Fruit fly (Drosophila melanogaster): ENCODE data around the gene CG15550.

The CG15550 gene

DNA sequence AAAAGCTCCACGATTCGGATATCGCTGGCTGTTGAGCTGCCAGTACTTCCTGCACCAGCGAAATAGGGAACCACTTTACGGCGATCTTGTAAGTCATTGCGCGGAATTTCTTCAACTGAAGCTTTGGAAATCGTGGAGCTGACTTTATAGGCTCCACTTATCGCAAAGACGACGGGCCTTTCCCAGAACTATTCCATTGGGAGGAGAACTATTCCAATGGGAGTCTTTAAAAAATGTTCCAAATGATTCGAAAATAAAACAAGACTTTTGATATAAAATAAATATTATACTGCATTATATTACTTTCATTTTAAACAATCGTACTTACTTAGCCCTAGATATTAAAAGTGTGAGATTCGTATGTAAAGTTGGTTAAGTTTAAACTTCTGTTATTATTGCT, at the start of gene CG15550:
Gene CG15550 (minus strand): TSS at position 101 of the 400 bp plus-strand sequence.
- TF ChIP-seq noc (tag; optimal IDR thresholded peaks at IDR 0.05), result no peak

dm6 chr3R:30964220-30964619, 27.3 kb upstream of the CG15550 start, which contains the start of gene Ctr1C:
Gene Ctr1C (minus strand): TSS chr3R:30964320.
- no peak for TF ChIP-seq noc (tag; optimal IDR thresholded peaks at IDR 0.05)

DNA sequence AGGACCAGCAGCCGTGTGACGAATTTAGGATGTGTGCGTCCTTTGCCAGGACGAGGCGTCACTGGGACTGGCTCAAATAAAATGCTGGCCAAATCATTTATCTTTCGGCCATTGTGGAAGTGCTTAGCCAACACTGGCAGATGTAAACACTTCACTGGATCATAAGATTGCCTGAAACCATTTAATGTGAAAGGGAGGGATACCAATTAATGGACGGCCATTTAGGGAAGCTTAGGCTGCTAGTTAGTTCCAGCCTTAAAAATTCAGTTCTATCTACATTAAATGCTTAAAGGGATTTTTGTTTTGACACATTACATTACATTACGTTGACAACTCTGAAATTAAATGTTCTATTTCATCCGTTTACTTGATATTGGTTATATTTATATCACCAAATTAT, 22.5 kb upstream of the CG15550 start, which contains the start of gene CG15548:
Gene CG15548 (plus strand): TSS at position 301 of the 400 bp plus-strand sequence.
- TF ChIP-seq noc (tag; optimal IDR thresholded peaks at IDR 0.05), result no peak

dm6 chr3R:30946352-30946751, 9.4 kb upstream of the CG15550 start:
- no peak for TF ChIP-seq noc (tag; optimal IDR thresholded peaks at IDR 0.05)

dm6 chr3R:30940234-30940633, 3.3 kb upstream of the CG15550 start:
- TF ChIP-seq noc (tag; optimal IDR thresholded peaks at IDR 0.05), result no peak

dm6 chr3R:30936407-30936806, 495 bp downstream of the CG15550 start, which contains the start of gene CG15549:
Gene CG15549 (minus strand): TSS chr3R:30936507.
- no peak for TF ChIP-seq noc (tag; optimal IDR thresholded peaks at IDR 0.05)

DNA sequence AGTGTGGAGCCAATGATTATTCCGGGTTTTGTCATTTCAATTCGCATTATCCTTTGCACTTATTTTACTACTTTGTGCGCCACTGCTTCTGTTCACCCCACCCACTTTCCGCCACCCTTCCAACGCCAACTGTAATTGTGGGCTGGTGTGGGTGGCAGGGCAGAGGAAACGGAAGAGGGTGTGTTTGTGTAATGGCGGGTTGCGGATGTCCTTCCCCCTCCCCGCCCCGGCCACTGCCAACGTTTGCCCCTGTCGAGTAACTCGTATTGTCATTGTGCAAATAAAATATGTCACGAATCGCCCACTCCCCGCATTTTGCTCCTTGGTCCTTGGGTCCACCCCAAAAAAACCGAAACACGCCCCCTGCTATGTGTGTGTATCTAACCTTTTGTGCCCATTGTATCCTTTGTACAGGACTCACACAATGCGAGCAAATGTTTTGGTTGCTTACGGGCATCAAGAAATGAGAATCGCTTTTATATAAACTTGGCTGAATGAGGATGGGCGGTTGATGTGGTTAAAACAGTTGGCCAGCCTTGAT, 2.9 kb downstream of the CG15550 start:
- TF ChIP-seq noc (tag; optimal IDR thresholded peaks at IDR 0.05), result no peak

dm6 chr3R:30932092-30932491, 4.8 kb downstream of the CG15550 start:
- TF ChIP-seq noc (tag; optimal IDR thresholded peaks at IDR 0.05), result no peak

DNA sequence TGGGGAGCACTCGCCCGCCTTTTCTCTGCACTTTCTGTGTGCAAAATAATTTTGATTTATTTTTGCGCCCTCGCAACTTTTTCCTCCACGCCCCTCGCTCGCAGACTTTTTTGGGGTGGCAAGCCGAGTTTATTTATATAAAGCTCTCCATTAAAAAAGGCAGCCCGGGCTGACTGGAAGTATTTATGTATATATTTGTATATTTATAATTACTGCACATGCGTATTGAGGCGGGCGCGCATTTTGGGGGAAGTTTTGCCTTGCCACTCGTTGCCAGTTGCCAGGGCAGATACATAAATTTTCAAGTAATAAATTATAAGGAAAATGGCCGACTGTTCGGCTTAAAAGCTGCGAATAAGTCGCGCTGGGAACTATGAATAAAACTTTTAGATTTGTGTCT, 8.3 kb downstream of the CG15550 start:
- TF ChIP-seq noc (tag; optimal IDR thresholded peaks at IDR 0.05), result no peak

- TF ChIP-seq noc (tag; optimal IDR thresholded peaks at IDR 0.05), result no peak
Observed at dm6 chr3R:30926033-30926432, 10.9 kb downstream of the CG15550 start.

- TF ChIP-seq noc (tag; optimal IDR thresholded peaks at IDR 0.05), result no peak
Observed at dm6 chr3R:30925436-30925835, 11.5 kb downstream of the CG15550 start.

DNA sequence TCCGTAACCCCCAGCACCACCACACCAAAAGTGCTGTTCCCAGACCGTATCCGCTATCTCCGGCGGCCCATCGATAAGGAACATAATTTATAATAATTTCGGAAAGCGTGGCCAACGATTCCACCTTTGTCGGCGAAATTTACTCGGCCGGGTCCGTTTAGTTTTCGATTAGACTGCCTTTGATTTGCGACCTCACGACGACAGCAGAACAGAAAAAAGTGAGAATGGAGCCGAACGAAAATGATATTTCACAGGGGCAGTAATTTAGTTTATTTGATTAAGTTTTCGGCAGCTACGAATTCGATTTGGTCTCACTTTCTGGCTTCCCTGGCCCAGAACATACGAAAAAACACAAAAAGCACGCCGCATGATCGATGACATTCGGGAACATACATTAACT, 13.3 kb downstream of the CG15550 start:
- TF ChIP-seq noc (tag; optimal IDR thresholded peaks at IDR 0.05), result peak; percentile 79

- TF ChIP-seq noc (tag; optimal IDR thresholded peaks at IDR 0.05), result no peak
Observed at dm6 chr3R:30922414-30922813, 14.5 kb downstream of the CG15550 start.

DNA sequence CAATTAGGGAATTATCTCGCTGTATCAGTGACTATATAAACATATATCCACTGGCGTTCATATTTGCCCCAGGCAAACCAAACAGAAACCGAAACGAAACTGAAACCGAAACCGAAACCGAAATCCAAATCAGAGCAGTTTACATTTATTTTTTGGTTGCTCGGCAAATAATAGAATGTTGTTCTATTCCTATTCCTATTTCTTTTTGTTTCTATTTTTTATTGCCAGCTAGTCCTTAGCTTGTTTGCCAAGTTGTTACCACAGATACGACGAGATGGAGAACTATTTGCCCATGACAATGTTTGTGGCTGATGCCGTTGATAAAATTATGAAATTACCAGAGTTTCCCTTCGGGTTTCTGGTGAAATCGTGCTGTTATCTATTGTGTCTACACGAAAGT, 18.0 kb downstream of the CG15550 start:
- no peak for TF ChIP-seq noc (tag; optimal IDR thresholded peaks at IDR 0.05)

- TF ChIP-seq noc (tag; optimal IDR thresholded peaks at IDR 0.05), result no peak
Observed at dm6 chr3R:30916024-30916423, 20.9 kb downstream of the CG15550 start.

dm6 chr3R:30915235-30915634, 21.7 kb downstream of the CG15550 start:
- TF ChIP-seq noc (tag; optimal IDR thresholded peaks at IDR 0.05), result peak; percentile 52

DNA sequence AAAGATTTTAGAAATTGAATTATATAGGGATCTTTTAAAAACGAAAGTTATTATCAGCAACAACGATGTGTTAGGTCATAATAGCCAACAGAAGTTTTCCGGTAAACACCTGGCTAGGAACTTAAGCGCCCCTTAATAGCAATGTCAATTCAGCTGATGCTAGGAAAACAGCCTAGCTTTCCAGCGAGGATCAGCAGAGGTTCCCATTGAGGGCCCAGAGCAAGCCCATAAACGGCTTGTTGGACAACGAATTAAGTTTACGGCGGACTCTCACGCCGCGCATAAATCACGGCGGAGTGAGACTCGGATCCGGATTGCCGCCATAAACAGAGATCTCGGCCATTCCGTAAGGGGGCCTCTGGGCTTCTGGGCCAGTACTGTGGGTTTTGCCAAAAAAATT, 23.2 kb downstream of the CG15550 start:
- peak; percentile 60 for TF ChIP-seq noc (tag; optimal IDR thresholded peaks at IDR 0.05)

- TF ChIP-seq noc (tag; optimal IDR thresholded peaks at IDR 0.05), result no peak
Observed at dm6 chr3R:30912402-30912801, 24.5 kb downstream of the CG15550 start, which contains the start of gene Ptx1. Gene Ptx1 (plus strand): TSS chr3R:30912754.
